Worm (Caenorhabditis elegans) whole organism, L4 larva: ENCODE data around the gene cpr-3.
"Not testable (repeated sequence)": the region's sequence is repeated elsewhere in the genome, so short reads cannot be mapped to it uniquely, and the experiment has no call there.

Experiments
- fkh-10 ChIP-seq: fragments of 150-350 bp; optimal IDR thresholded peaks from 2 replicates; lab custom pipeline; 2014; ENCODE audit warnings: missing biosample characterization, missing genetic modification reagents, missing genetic modification characterization
- jun-1 ChIP-seq: fragments of 150-350 bp; optimal IDR thresholded peaks from 2 replicates; lab custom pipeline; 2014; ENCODE audit warnings: missing biosample characterization, missing genetic modification reagents, missing genetic modification characterization
- lin-15B ChIP-seq: fragments of 150-350 bp; sonication (generic microtip); optimal IDR thresholded peaks from 3 replicates; lab custom pipeline; 2014; ENCODE audit warnings: missing biosample characterization, missing genetic modification characterization
- tra-1 ChIP-seq: fragments of 200-800 bp; sonication (Bioruptor generic); IDR thresholded peaks from 2 replicates; pipeline ENCODE4 v1.3.6; 2022; ENCODE audit warnings: missing genetic modification reagents, missing genetic modification characterization, missing compliant biosample characterization
- zfp-2 ChIP-seq: sonication (generic microtip); optimal IDR thresholded peaks from 2 replicates; lab custom pipeline; 2016; ENCODE audit warnings: mild to moderate bottlenecking, missing genetic modification characterization, missing compliant biosample characterization

ce11 chrV:15322653-15323052, 24.2 kb upstream of the cpr-3 start, which contains the start of gene nhr-247:
- TF ChIP-seq jun-1; fkh-10; zfp-2; lin-15B; tra-1 (GFP tag; lab: Robert Waterston, UW): not testable (repeated sequence)
